Comparison of ENCODE assay signal across 1 fruit fly cellular context in genomic region chr2L:9508547-9509197, dm6.
TF ChIP-seq lines count a peak whose summit lies in the region.

No protein-coding gene starts in this region.

TF ChIP-seq in whole organism, embryonic, 481 proteins besides CTCF, POLR2A, EP300 and RAD21 (continued from another document and continues in another):
- TF ChIP-seq run (tag; optimal IDR thresholded peaks at IDR 0.05; lab: Kevin White, UChicago) (no peak), slp2 (GFP tag; optimal IDR thresholded peaks at IDR 0.05; lab: Kevin White, UChicago) (no peak), CG7357 (GFP tag; IDR thresholded peaks at IDR 0.05; lab: Robert Waterston, UW) (no peak), Gsc (GFP tag; IDR thresholded peaks at IDR 0.05; lab: Robert Waterston, UW) (no peak), Sin3A (optimal IDR thresholded peaks at IDR 0.05; lab: Kevin White, UChicago) (no peak), CG17612 (GFP tag; IDR thresholded peaks at IDR 0.05; lab: Robert Waterston, UW) (no peak), wor (GFP tag; IDR thresholded peaks at IDR 0.05; lab: Robert Waterston, UW) (no peak), croc (GFP tag; conservative IDR thresholded peaks at IDR 0.05; lab: Robert Waterston, UW) (no peak), D (optimal IDR thresholded peaks at IDR 0.05; lab: Kevin White, UChicago) (no peak), D (GFP tag; optimal IDR thresholded peaks at IDR 0.05; lab: Kevin White, UChicago) (no peak), CG18262 (tag; optimal IDR thresholded peaks at IDR 0.05; lab: Kevin White, UChicago) (no peak), dm (GFP tag; optimal IDR thresholded peaks at IDR 0.05; lab: Kevin White, UChicago) (no peak), inv (GFP tag; IDR thresholded peaks at IDR 0.05; lab: Robert Waterston, UW; ENCODE audit: partially characterized antibody) (no peak), toy (GFP tag; IDR thresholded peaks at IDR 0.05; lab: Robert Waterston, UW) (no peak), Spps (tag; optimal IDR thresholded peaks at IDR 0.05; lab: Kevin White, UChicago) (no peak), Oli (tag; optimal IDR thresholded peaks at IDR 0.05; lab: Kevin White, UChicago) (no peak), gro (GFP tag; optimal IDR thresholded peaks at IDR 0.05; lab: Kevin White, UChicago) (peak; percentile 15), CG17361 (GFP tag; IDR thresholded peaks at IDR 0.05; lab: Robert Waterston, UW) (no peak), Fer1 (GFP tag; optimal IDR thresholded peaks at IDR 0.05; lab: Kevin White, UChicago) (no peak), CG13894 (tag; optimal IDR thresholded peaks at IDR 0.05; lab: Kevin White, UChicago) (peak; percentile 70), scrt (GFP tag; optimal IDR thresholded peaks at IDR 0.05; lab: Kevin White, UChicago) (no peak), Tbp (GFP tag; optimal IDR thresholded peaks at IDR 0.05; lab: Kevin White, UChicago) (no peak), kay (GFP tag; optimal IDR thresholded peaks at IDR 0.05; lab: Kevin White, UChicago) (no peak), CG12391 (tag; optimal IDR thresholded peaks at IDR 0.05; lab: Kevin White, UChicago) (no peak), pzg (GFP tag; optimal IDR thresholded peaks at IDR 0.05; lab: Kevin White, UChicago) (no peak), CG18011 (GFP tag; optimal IDR thresholded peaks at IDR 0.05; lab: Kevin White, UChicago) (no peak), HLH54F (GFP tag; optimal IDR thresholded peaks at IDR 0.05; lab: Kevin White, UChicago) (no peak), CG8290 (GFP tag; optimal IDR thresholded peaks at IDR 0.05; lab: Kevin White, UChicago) (no peak), CG8290 (tag; optimal IDR thresholded peaks at IDR 0.05; lab: Kevin White, UChicago) (peak in 1 of 2 experiments; percentile 48), CG2712 (tag; optimal IDR thresholded peaks at IDR 0.05; lab: Kevin White, UChicago) (no peak), CG31388 (GFP tag; optimal IDR thresholded peaks at IDR 0.05; lab: Kevin White, UChicago) (no peak), sug (tag; optimal IDR thresholded peaks at IDR 0.05; lab: Kevin White, UChicago) (no peak), CG8765 (GFP tag; IDR thresholded peaks at IDR 0.05; lab: Robert Waterston, UW) (no peak), CG12744 (GFP tag; optimal IDR thresholded peaks at IDR 0.05; lab: Kevin White, UChicago) (no peak), lov (optimal IDR thresholded peaks at IDR 0.05; lab: Kevin White, UChicago) (no peak), lov (GFP tag; IDR thresholded peaks at IDR 0.05; lab: Robert Waterston, UW) (0 out of 3 replicates have a peak, but pooled peaks have one; percentile 48), grn (GFP tag; optimal IDR thresholded peaks at IDR 0.05; lab: Kevin White, UChicago) (peak; percentile 79), CG10462 (GFP tag; optimal IDR thresholded peaks at IDR 0.05; lab: Kevin White, UChicago) (no peak), CG17359 (tag; optimal IDR thresholded peaks at IDR 0.05; lab: Kevin White, UChicago) (no peak), corto (GFP tag; optimal IDR thresholded peaks at IDR 0.05; lab: Kevin White, UChicago) (no peak), br (optimal IDR thresholded peaks at IDR 0.05; lab: Kevin White, UChicago) (no peak), CG17385 (GFP tag; optimal IDR thresholded peaks at IDR 0.05; lab: Kevin White, UChicago) (peak; percentile 16), Doc3 (GFP tag; IDR thresholded peaks at IDR 0.05; lab: Robert Waterston, UW; ENCODE audit: partially characterized antibody) (no peak), CG1529 (GFP tag; optimal IDR thresholded peaks at IDR 0.05; lab: Kevin White, UChicago) (no peak), Bgb (GFP tag; IDR thresholded peaks at IDR 0.05; lab: Robert Waterston, UW; ENCODE audit: partially characterized antibody) (no peak), nerfin-2 (GFP tag; IDR thresholded peaks at IDR 0.05; lab: Robert Waterston, UW; ENCODE audit: partially characterized antibody) (no peak), CG3281 (GFP tag; optimal IDR thresholded peaks at IDR 0.05; lab: Kevin White, UChicago) (peak; percentile 33), CG12219 (GFP tag; optimal IDR thresholded peaks at IDR 0.05; lab: Kevin White, UChicago) (no peak), ase (GFP tag; IDR thresholded peaks at IDR 0.05; lab: Robert Waterston, UW) (no peak), danr (GFP tag; IDR thresholded peaks at IDR 0.05; lab: Robert Waterston, UW) (no peak), CG3407 (GFP tag; optimal IDR thresholded peaks at IDR 0.05; lab: Kevin White, UChicago) (no peak), Dfd (GFP tag; optimal IDR thresholded peaks at IDR 0.05; lab: Kevin White, UChicago) (no peak), Hmr (GFP tag; optimal IDR thresholded peaks at IDR 0.05; lab: Kevin White, UChicago) (peak; percentile 1), Ssrp (tag; optimal IDR thresholded peaks at IDR 0.05; lab: Kevin White, UChicago) (no peak), gem (tag; optimal IDR thresholded peaks at IDR 0.05; lab: Kevin White, UChicago) (no peak), Side (GFP tag; optimal IDR thresholded peaks at IDR 0.05; lab: Kevin White, UChicago) (no peak), Deaf1 (tag; optimal IDR thresholded peaks at IDR 0.05; lab: Kevin White, UChicago) (peak; percentile 22), gcm2 (GFP tag; optimal IDR thresholded peaks at IDR 0.05; lab: Kevin White, UChicago) (no peak), tna (GFP tag; IDR thresholded peaks at IDR 0.05; lab: Robert Waterston, UW; ENCODE audit: partially characterized antibody) (no peak), D19B (GFP tag; optimal IDR thresholded peaks at IDR 0.05; lab: Kevin White, UChicago) (no peak), Six4 (GFP tag; optimal IDR thresholded peaks at IDR 0.05; lab: Kevin White, UChicago) (no peak), CG4854 (GFP tag; optimal IDR thresholded peaks at IDR 0.05; lab: Kevin White, UChicago) (no peak), CG3163 (GFP tag; optimal IDR thresholded peaks at IDR 0.05; lab: Kevin White, UChicago) (no peak), MBD-R2 (GFP tag; IDR thresholded peaks at IDR 0.05; lab: Robert Waterston, UW) (no peak), stc (GFP tag; IDR thresholded peaks at IDR 0.05; lab: Robert Waterston, UW) (no peak), crp (GFP tag; optimal IDR thresholded peaks at IDR 0.05; lab: Kevin White, UChicago) (no peak), tup (GFP tag; optimal IDR thresholded peaks at IDR 0.05; lab: Kevin White, UChicago) (no peak), repo (GFP tag; optimal IDR thresholded peaks at IDR 0.05; lab: Kevin White, UChicago) (no peak), cato (GFP tag; optimal IDR thresholded peaks at IDR 0.05; lab: Kevin White, UChicago; ENCODE audit: borderline replicate concordance) (no peak), fd102C (GFP tag; optimal IDR thresholded peaks at IDR 0.05; lab: Kevin White, UChicago) (no peak), Lim3 (GFP tag; IDR thresholded peaks at IDR 0.05; lab: Robert Waterston, UW) (no peak), Ets65A (GFP tag; lab: Kevin White, UChicago) (no peak), CG13287 (GFP tag; IDR thresholded peaks at IDR 0.05; lab: Robert Waterston, UW; ENCODE audit: partially characterized antibody) (no peak), CG10543 (GFP tag; optimal IDR thresholded peaks at IDR 0.05; lab: Kevin White, UChicago) (peak; percentile 48), MESR4 (GFP tag; optimal IDR thresholded peaks at IDR 0.05; lab: Kevin White, UChicago) (no peak), CG10431 (GFP tag; optimal IDR thresholded peaks at IDR 0.05; lab: Kevin White, UChicago) (no peak), CG4328 (GFP tag; optimal IDR thresholded peaks at IDR 0.05; lab: Kevin White, UChicago) (no peak), CG2875 (GFP tag; optimal IDR thresholded peaks at IDR 0.05; lab: Kevin White, UChicago) (no peak), CG10959 (GFP tag; IDR thresholded peaks at IDR 0.05; lab: Robert Waterston, UW) (no peak), ERR (GFP tag; optimal IDR thresholded peaks at IDR 0.05; lab: Kevin White, UChicago) (no peak), CG2678 (tag; optimal IDR thresholded peaks at IDR 0.05; lab: Kevin White, UChicago) (peak; percentile 13), CG13624 (GFP tag; optimal IDR thresholded peaks at IDR 0.05; lab: Kevin White, UChicago) (no peak), CG14860 (GFP tag; IDR thresholded peaks at IDR 0.05; lab: Robert Waterston, UW; ENCODE audit: partially characterized antibody) (no peak), CG32772 (GFP tag; IDR thresholded peaks at IDR 0.05; lab: Robert Waterston, UW) (no peak), ro (GFP tag; IDR thresholded peaks at IDR 0.05; lab: Robert Waterston, UW) (no peak), chn (GFP tag; optimal IDR thresholded peaks at IDR 0.05; lab: Kevin White, UChicago) (no peak), dysf (GFP tag; IDR thresholded peaks at IDR 0.05; lab: Robert Waterston, UW) (no peak), HLH4C (GFP tag; IDR thresholded peaks at IDR 0.05; lab: Robert Waterston, UW; ENCODE audit: partially characterized antibody) (no peak), Elba2 (GFP tag; optimal IDR thresholded peaks at IDR 0.05; lab: Kevin White, UChicago) (no peak), YL-1 (GFP tag; optimal IDR thresholded peaks at IDR 0.05; lab: Kevin White, UChicago) (no peak), CG14667 (GFP tag; IDR thresholded peaks at IDR 0.05; lab: Robert Waterston, UW) (no peak), CG18599 (GFP tag; optimal IDR thresholded peaks at IDR 0.05; lab: Kevin White, UChicago) (peak; percentile 22), cad (GFP tag; optimal IDR thresholded peaks at IDR 0.05; lab: Kevin White, UChicago) (no peak), tin (GFP tag; optimal IDR thresholded peaks at IDR 0.05; lab: Kevin White, UChicago) (no peak), Atf6 (GFP tag; IDR thresholded peaks at IDR 0.05; lab: Robert Waterston, UW) (no peak), CG15601 (tag; optimal IDR thresholded peaks at IDR 0.05; lab: Kevin White, UChicago) (no peak), D19A (tag; optimal IDR thresholded peaks at IDR 0.05; lab: Kevin White, UChicago) (no peak), mirr (GFP tag; optimal IDR thresholded peaks at IDR 0.05; lab: Kevin White, UChicago) (peak; percentile 43), slou (GFP tag; optimal IDR thresholded peaks at IDR 0.05; lab: Kevin White, UChicago) (no peak), sd (tag; optimal IDR thresholded peaks at IDR 0.05; lab: Kevin White, UChicago) (peak; percentile 26), CG11085 (GFP tag; IDR thresholded peaks at IDR 0.05; lab: Robert Waterston, UW) (no peak), CG5180 (GFP tag; optimal IDR thresholded peaks at IDR 0.05; lab: Kevin White, UChicago) (peak; percentile 30), vfl (GFP tag; optimal IDR thresholded peaks at IDR 0.05; lab: Kevin White, UChicago) (no peak), ham (GFP tag; IDR thresholded peaks at IDR 0.05; lab: Robert Waterston, UW) (no peak), unpg (GFP tag; optimal IDR thresholded peaks at IDR 0.05; lab: Kevin White, UChicago) (no peak), psq (GFP tag; optimal IDR thresholded peaks at IDR 0.05; lab: Kevin White, UChicago) (no peak), CkIIα-i1 (GFP tag; IDR thresholded peaks at IDR 0.05; lab: Robert Waterston, UW) (no peak), CG12104 (GFP tag; optimal IDR thresholded peaks at IDR 0.05; lab: Kevin White, UChicago) (no peak), lilli (GFP tag; optimal IDR thresholded peaks at IDR 0.05; lab: Kevin White, UChicago) (no peak), Hey (tag; optimal IDR thresholded peaks at IDR 0.05; lab: Kevin White, UChicago) (no peak), onecut (GFP tag; IDR thresholded peaks at IDR 0.05; lab: Robert Waterston, UW) (no peak), Blimp-1 (GFP tag; optimal IDR thresholded peaks at IDR 0.05; lab: Kevin White, UChicago) (no peak), CG3995 (GFP tag; optimal IDR thresholded peaks at IDR 0.05; lab: Kevin White, UChicago) (no peak), CG11695 (GFP tag; IDR thresholded peaks at IDR 0.05; lab: Robert Waterston, UW) (no peak), CG7987 (GFP tag; optimal IDR thresholded peaks at IDR 0.05; lab: Kevin White, UChicago) (no peak), Atf-2 (GFP tag; optimal IDR thresholded peaks at IDR 0.05; lab: Kevin White, UChicago) (no peak), Kr (GFP tag; optimal IDR thresholded peaks at IDR 0.05; lab: Kevin White, UChicago) (no peak), crc (GFP tag; optimal IDR thresholded peaks at IDR 0.05; lab: Kevin White, UChicago) (no peak), CG17186 (GFP tag; optimal IDR thresholded peaks at IDR 0.05; lab: Kevin White, UChicago) (no peak), emc (GFP tag; optimal IDR thresholded peaks at IDR 0.05; lab: Kevin White, UChicago) (no peak), ttk (GFP tag; IDR thresholded peaks at IDR 0.05; lab: Robert Waterston, UW) (no peak), Awh (GFP tag; IDR thresholded peaks at IDR 0.05; lab: Robert Waterston, UW) (no peak), ato (GFP tag; IDR thresholded peaks at IDR 0.05; lab: Robert Waterston, UW; ENCODE audit: partially characterized antibody) (no peak), CG18476 (GFP tag; optimal IDR thresholded peaks at IDR 0.05; lab: Kevin White, UChicago) (no peak), CG12071 (GFP tag; optimal IDR thresholded peaks at IDR 0.05; lab: Kevin White, UChicago) (no peak), Dp (GFP tag; optimal IDR thresholded peaks at IDR 0.05; lab: Kevin White, UChicago) (no peak), twi (tag; optimal IDR thresholded peaks at IDR 0.05; lab: Kevin White, UChicago) (no peak), zf30C (GFP tag; optimal IDR thresholded peaks at IDR 0.05; lab: Kevin White, UChicago) (no peak), CG2889 (GFP tag; IDR thresholded peaks at IDR 0.05; lab: Robert Waterston, UW) (no peak), CG6254 (GFP tag; optimal IDR thresholded peaks at IDR 0.05; lab: Kevin White, UChicago) (no peak), so (GFP tag; IDR thresholded peaks at IDR 0.05; lab: Robert Waterston, UW) (no peak), CG8281 (tag; optimal IDR thresholded peaks at IDR 0.05; lab: Kevin White, UChicago) (no peak), CG10274 (GFP tag; optimal IDR thresholded peaks at IDR 0.05; lab: Kevin White, UChicago) (no peak), CG34376 (GFP tag; optimal IDR thresholded peaks at IDR 0.05; lab: Kevin White, UChicago) (no peak), Antp (GFP tag; optimal IDR thresholded peaks at IDR 0.05; lab: Kevin White, UChicago) (no peak), CG4617 (GFP tag; optimal IDR thresholded peaks at IDR 0.05; lab: Kevin White, UChicago; ENCODE audit: borderline replicate concordance) (no peak), Nf-YC (tag; optimal IDR thresholded peaks at IDR 0.05; lab: Kevin White, UChicago) (no peak), ewg (GFP tag; optimal IDR thresholded peaks at IDR 0.05; lab: Kevin White, UChicago) (no peak), CG6813 (GFP tag; optimal IDR thresholded peaks at IDR 0.05; lab: Kevin White, UChicago) (peak; percentile 7), TFAM (GFP tag; optimal IDR thresholded peaks at IDR 0.05; lab: Kevin White, UChicago) (no peak), CG33557 (GFP tag; optimal IDR thresholded peaks at IDR 0.05; lab: Kevin White, UChicago) (no peak)
